Fruit fly (Drosophila melanogaster): ENCODE data around the gene Rsbp15.

DNA sequence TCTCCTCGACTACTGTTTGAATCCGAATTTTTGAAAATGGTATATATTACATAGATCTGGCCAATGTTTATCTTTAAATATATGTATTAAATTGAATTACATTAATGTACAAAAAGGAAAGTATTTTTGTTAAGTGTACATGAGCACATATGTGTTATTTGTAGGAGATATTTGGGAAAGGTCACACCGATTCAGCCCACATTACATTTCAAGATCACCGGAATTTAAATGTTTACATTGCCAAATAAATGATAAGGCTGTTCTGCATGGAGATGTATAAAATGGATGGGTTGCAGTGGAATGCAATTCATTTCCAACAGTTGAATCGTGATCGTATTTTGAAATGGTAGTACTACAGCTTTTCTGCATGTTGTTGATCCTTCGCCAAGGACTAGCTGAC, 6.9 kb downstream of the Rsbp15 start, which contains the start of gene CG3916:
- TF ChIP-seq CG8478 (optimal IDR thresholded peaks at IDR 0.05) (no peak), psq (optimal IDR thresholded peaks at IDR 0.05) (no peak), pan (optimal IDR thresholded peaks at IDR 0.05) (no peak), Dll (optimal IDR thresholded peaks at IDR 0.05) (no peak)
